Worm (Caenorhabditis elegans) whole organism, early embryonic: ENCODE results near the gene melo-1.

Source experiments
- F13C5.2 ChIP-seq: sonication (generic microtip); optimal IDR thresholded peaks from 2 replicates; lab custom pipeline; 2017; ENCODE audit warnings: mild to moderate bottlenecking, missing genetic modification characterization, inconsistent platforms, missing compliant biosample characterization
- tra-4 ChIP-seq: sonication (generic microtip); optimal IDR thresholded peaks from 2 replicates; lab custom pipeline; 2017; ENCODE audit warnings: missing genetic modification characterization, missing compliant biosample characterization

DNA sequence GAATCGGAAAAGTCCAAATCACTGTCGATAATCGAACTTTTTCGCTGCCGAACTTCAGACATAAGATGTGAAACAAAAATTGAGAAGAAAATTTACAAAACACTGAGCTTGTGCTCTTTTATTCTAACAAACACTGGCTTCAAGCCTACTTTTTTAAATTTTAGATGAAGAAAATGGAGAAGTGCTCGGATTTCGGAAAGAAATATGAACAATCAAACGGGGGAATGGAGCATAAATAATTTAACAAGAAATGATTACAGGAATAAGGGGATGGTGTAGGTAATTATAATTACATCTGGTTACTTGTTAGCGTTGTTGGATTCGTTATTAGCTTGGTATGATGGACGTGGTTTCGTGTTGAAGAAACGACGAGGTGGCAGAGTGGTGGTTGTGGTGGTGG is 15.5 kb upstream of the melo-1 start, which contains the start of gene degl-1:
- TF ChIP-seq F13C5.2 (tag; lab: Kevin White, UChicago) = no peak
- TF ChIP-seq tra-4 = no peak
